Fruit fly (Drosophila melanogaster) whole organism, wandering third instar larva: Measurements from ENCODE around the gene AstC.

Source experiments
- Abd-B ChIP-seq: fragments of >200 bp; optimal IDR thresholded peaks from 2 replicates; lab custom pipeline; 2017; ENCODE audit warnings: missing biosample characterization, missing genetic modification characterization
- Dfd ChIP-seq: fragments of >200 bp; optimal IDR thresholded peaks from 2 replicates; lab custom pipeline; 2017; ENCODE audit warnings: missing biosample characterization, missing genetic modification characterization
- Hnf4 ChIP-seq: fragments of 200-800 bp; sonication (Bioruptor generic); optimal IDR thresholded peaks from 2 replicates; lab custom pipeline; 2016; ENCODE audit warnings: missing biosample characterization, mild to moderate bottlenecking, missing genetic modification characterization
- Mio ChIP-seq: sonication (Bioruptor generic); optimal IDR thresholded peaks from 2 replicates; lab custom pipeline; 2016; ENCODE audit warnings: missing biosample characterization, missing genetic modification characterization
- Myc ChIP-seq: fragments of >200 bp; optimal IDR thresholded peaks from 2 replicates; lab custom pipeline; 2017
- OdsH ChIP-seq: fragments of 200-800 bp; sonication (Bioruptor generic); optimal IDR thresholded peaks from 2 replicates; lab custom pipeline; 2016; ENCODE audit warnings: missing biosample characterization, mild to moderate bottlenecking, missing genetic modification characterization
- foxo ChIP-seq, 2 experiments: fragments of 200-800 bp; sonication (Bioruptor generic); optimal IDR thresholded peaks; 2 replicates in 1 of 2; 3 replicates in 1 of 2; lab custom pipeline; 2016 to 2017; ENCODE audit warnings: missing biosample characterization in 2 of 2, missing genetic modification characterization in 2 of 2
- fru ChIP-seq: fragments of 200-800 bp; sonication (Bioruptor generic); optimal IDR thresholded peaks from 3 replicates; lab custom pipeline; 2016; ENCODE audit warnings: missing biosample characterization, mild to moderate bottlenecking, missing genetic modification characterization
- psq ChIP-seq: fragments of 200-800 bp; sonication (Bioruptor generic); optimal IDR thresholded peaks from 3 replicates; lab custom pipeline; 2017; ENCODE audit warnings: missing biosample characterization, mild to moderate bottlenecking, missing genetic modification characterization, moderate library complexity
- usp ChIP-seq: fragments of >200 bp; optimal IDR thresholded peaks from 2 replicates; lab custom pipeline; 2017; ENCODE audit warnings: missing biosample characterization, missing genetic modification characterization

- TF ChIP-seq Dfd (GFP tag; lab: Kevin White, UChicago) (no peak), OdsH (no peak), foxo (GFP tag; optimal IDR thresholded peaks at IDR 0.05; lab: Kevin White, UChicago) (no peak), psq (GFP tag; lab: Kevin White, UChicago) (peak; percentile 13), fru (no peak), Mio (GFP tag; lab: Kevin White, UChicago) (no peak), Myc (peak; percentile 96), Hnf4 (no peak), Abd-B (GFP tag; lab: Kevin White, UChicago) (no peak), usp (no peak)
Measured at dm6 chr2L:11091111-11091510, 9.9 kb upstream of the AstC start, which contains the start of gene Wdr59.
